Fruit fly (Drosophila melanogaster) whole organism, embryonic: ENCODE measurements around the gene CG44000.

Source experiments
- Adf1 ChIP-seq: fragments of 200-800 bp; sonication (Bioruptor generic); IDR thresholded peaks from 2 replicates; pipeline ENCODE4 v1.3.6; 2022; ENCODE audit warnings: missing biosample characterization, missing genetic modification characterization
- B-H2 ChIP-seq: fragments of 200-800 bp; sonication (Bioruptor generic); optimal IDR thresholded peaks from 2 replicates; lab custom pipeline; 2018; ENCODE audit warnings: missing biosample characterization, mild to moderate bottlenecking, missing genetic modification characterization
- CG10462 ChIP-seq: fragments of 200-800 bp; sonication (Bioruptor generic); optimal IDR thresholded peaks from 2 replicates; lab custom pipeline; 2016; ENCODE audit warnings: missing biosample characterization, missing genetic modification characterization
- CG12299 ChIP-seq: fragments of 200-800 bp; sonication (Bioruptor generic); optimal IDR thresholded peaks from 2 replicates; lab custom pipeline; 2018; ENCODE audit warnings: missing biosample characterization, mild to moderate bottlenecking, missing genetic modification characterization
- CG14050 ChIP-seq: fragments of 200-800 bp; sonication (Bioruptor generic); IDR thresholded peaks from 3 replicates; pipeline ENCODE4 v1.3.6; 2022; ENCODE audit warnings: missing biosample characterization, missing genetic modification characterization
- CG15011 ChIP-seq: fragments of 200-800 bp; sonication (Bioruptor generic); optimal IDR thresholded peaks from 3 replicates; lab custom pipeline; 2018; ENCODE audit warnings: missing biosample characterization, mild to moderate bottlenecking, missing genetic modification characterization
- CG15514 ChIP-seq: fragments of 200-800 bp; sonication (Bioruptor generic); optimal IDR thresholded peaks from 3 replicates; lab custom pipeline; 2017; ENCODE audit warnings: missing biosample characterization, missing genetic modification characterization, mild to moderate bottlenecking, moderate library complexity, missing genetic modification reagents
- CG15696 ChIP-seq: fragments of 200-800 bp; sonication (Bioruptor generic); optimal IDR thresholded peaks from 2 replicates; lab custom pipeline; 2019; ENCODE audit warnings: missing biosample characterization, mild to moderate bottlenecking, missing genetic modification characterization, moderate library complexity
- CG1647 ChIP-seq: fragments of 200-800 bp; sonication (Bioruptor generic); optimal IDR thresholded peaks from 3 replicates; lab custom pipeline; 2016; ENCODE audit warnings: missing biosample characterization, missing genetic modification characterization
- CG1792 ChIP-seq: fragments of 200-800 bp; sonication (Bioruptor generic); optimal IDR thresholded peaks from 2 replicates; lab custom pipeline; 2016; ENCODE audit warnings: missing biosample characterization, missing genetic modification characterization
- CG2199 ChIP-seq: fragments of 200-800 bp; sonication (Bioruptor generic); IDR thresholded peaks from 3 replicates; pipeline ENCODE4 v1.3.6; 2022; ENCODE audit warnings: missing biosample characterization, missing genetic modification characterization
- CG2875 ChIP-seq: fragments of 200-800 bp; sonication (Bioruptor generic); optimal IDR thresholded peaks from 2 replicates; lab custom pipeline; 2017; ENCODE audit warnings: missing biosample characterization, mild to moderate bottlenecking, missing genetic modification characterization, missing genetic modification reagents
- CG30431 ChIP-seq: fragments of 200-800 bp; sonication (Bioruptor generic); optimal IDR thresholded peaks from 2 replicates; lab custom pipeline; 2017; ENCODE audit warnings: missing biosample characterization, missing genetic modification characterization
- CG32532 ChIP-seq: fragments of 200-800 bp; sonication (Bioruptor generic); IDR thresholded peaks from 2 replicates; pipeline ENCODE4 v1.3.6; 2022; ENCODE audit warnings: missing biosample characterization, missing genetic modification characterization
- CG34224 ChIP-seq: fragments of 200-800 bp; sonication (Bioruptor generic); IDR thresholded peaks from 3 replicates; pipeline ENCODE4 v1.3.6; 2022; ENCODE audit warnings: missing biosample characterization, missing genetic modification characterization; ENCODE audit not compliant: partially characterized antibody
- CG6689 ChIP-seq: fragments of 200-800 bp; sonication (Bioruptor generic); IDR thresholded peaks from 2 replicates; pipeline ENCODE4 v1.3.6; 2022; ENCODE audit warnings: missing biosample characterization, missing genetic modification characterization
- CG7928 ChIP-seq: fragments of 200-800 bp; sonication (Bioruptor generic); optimal IDR thresholded peaks from 2 replicates; lab custom pipeline; 2017; ENCODE audit warnings: missing biosample characterization, mild to moderate bottlenecking, missing genetic modification characterization
- CG8478 ChIP-seq: fragments of >200 bp; optimal IDR thresholded peaks from 2 replicates; lab custom pipeline; 2018
- CG9727 ChIP-seq: fragments of 200-800 bp; sonication (Bioruptor generic); optimal IDR thresholded peaks from 3 replicates; lab custom pipeline; 2017; ENCODE audit warnings: missing biosample characterization, mild to moderate bottlenecking, missing genetic modification characterization
- CG9797 ChIP-seq: fragments of 200-800 bp; sonication (Bioruptor generic); optimal IDR thresholded peaks from 3 replicates; lab custom pipeline; 2018; ENCODE audit warnings: missing biosample characterization, mild to moderate bottlenecking, missing genetic modification characterization
- CHES-1-like ChIP-seq: fragments of 200-800 bp; sonication (Bioruptor generic); optimal IDR thresholded peaks from 2 replicates; lab custom pipeline; 2016; ENCODE audit warnings: missing biosample characterization, missing genetic modification characterization
- Dbx ChIP-seq: fragments of 200-800 bp; sonication (Bioruptor generic); IDR thresholded peaks from 3 replicates; pipeline ENCODE4 v1.3.6; 2022; ENCODE audit warnings: missing biosample characterization, missing genetic modification characterization
- Meics ChIP-seq: fragments of 200-800 bp; sonication (Bioruptor generic); optimal IDR thresholded peaks from 2 replicates; lab custom pipeline; 2017; ENCODE audit warnings: missing biosample characterization, mild to moderate bottlenecking, missing genetic modification characterization
- Mrtf ChIP-seq: fragments of 200-800 bp; sonication (Bioruptor generic); IDR thresholded peaks from 3 replicates; pipeline ENCODE4 v1.3.6; 2022; ENCODE audit warnings: missing biosample characterization, missing genetic modification characterization
- Nf-YA ChIP-seq: fragments of 200-800 bp; sonication (Bioruptor generic); IDR thresholded peaks from 2 replicates; pipeline ENCODE4 v1.3.6; 2022; ENCODE audit warnings: missing biosample characterization, missing genetic modification characterization
- Sry-β ChIP-seq: fragments of 200-800 bp; sonication (Bioruptor generic); optimal IDR thresholded peaks from 2 replicates; lab custom pipeline; 2018; ENCODE audit warnings: missing biosample characterization, mild to moderate bottlenecking, missing genetic modification characterization, moderate library complexity
- YL-1 ChIP-seq: fragments of 200-800 bp; sonication (Bioruptor generic); optimal IDR thresholded peaks from 3 replicates; lab custom pipeline; 2017; ENCODE audit warnings: missing biosample characterization, mild to moderate bottlenecking, missing genetic modification characterization
- bab2 ChIP-seq: fragments of 200-800 bp; sonication (Bioruptor generic); optimal IDR thresholded peaks from 2 replicates; lab custom pipeline; 2016; ENCODE audit warnings: missing biosample characterization, missing genetic modification characterization
- bigmax ChIP-seq: fragments of 200-800 bp; sonication (Bioruptor generic); optimal IDR thresholded peaks from 2 replicates; lab custom pipeline; 2018; ENCODE audit warnings: missing biosample characterization, mild to moderate bottlenecking, missing genetic modification characterization
- chinmo ChIP-seq: fragments of 200-800 bp; sonication (Bioruptor generic); IDR thresholded peaks from 4 replicates; pipeline ENCODE4 v1.3.6; 2022; ENCODE audit warnings: missing biosample characterization, missing genetic modification characterization; ENCODE audit not compliant: partially characterized antibody
- croc ChIP-seq: fragments of 200-800 bp; sonication (Bioruptor generic); conservative IDR thresholded peaks from 3 replicates; pipeline ENCODE4 v1.3.6; 2022; ENCODE audit warnings: missing biosample characterization, missing genetic modification characterization
- dm ChIP-seq: fragments of 200-800 bp; sonication (Bioruptor generic); optimal IDR thresholded peaks from 3 replicates; lab custom pipeline; 2016; ENCODE audit warnings: missing biosample characterization, missing genetic modification characterization
- fd3F ChIP-seq: fragments of 200-800 bp; sonication (Bioruptor generic); optimal IDR thresholded peaks from 2 replicates; lab custom pipeline; 2018; ENCODE audit warnings: missing biosample characterization, mild to moderate bottlenecking, missing genetic modification characterization, moderate library complexity
- gce ChIP-seq: fragments of 200-800 bp; sonication (Bioruptor generic); IDR thresholded peaks from 3 replicates; pipeline ENCODE4 v1.3.6; 2022; ENCODE audit warnings: missing biosample characterization, missing genetic modification characterization
- gsb ChIP-seq: fragments of 200-800 bp; sonication (Bioruptor generic); IDR thresholded peaks from 2 replicates; pipeline ENCODE4 v1.3.6; 2022; ENCODE audit warnings: missing biosample characterization, missing genetic modification characterization
- hbn ChIP-seq: fragments of 200-800 bp; sonication (Bioruptor generic); IDR thresholded peaks from 2 replicates; pipeline ENCODE4 v1.3.6; 2022; ENCODE audit warnings: missing biosample characterization, missing genetic modification characterization; ENCODE audit not compliant: partially characterized antibody
- kni ChIP-seq: fragments of 200-800 bp; sonication (Bioruptor generic); optimal IDR thresholded peaks from 3 replicates; lab custom pipeline; 2017; ENCODE audit warnings: mild to moderate bottlenecking, missing biosample characterization, missing genetic modification reagents, missing genetic modification characterization
- knrl ChIP-seq: fragments of 200-800 bp; sonication (Bioruptor generic); IDR thresholded peaks from 3 replicates; pipeline ENCODE4 v1.3.6; 2022; ENCODE audit warnings: missing biosample characterization, missing genetic modification characterization; ENCODE audit not compliant: partially characterized antibody
- lbe ChIP-seq: fragments of 200-800 bp; sonication (Bioruptor generic); optimal IDR thresholded peaks from 2 replicates; lab custom pipeline; 2016; ENCODE audit warnings: missing biosample characterization, mild to moderate bottlenecking, missing genetic modification characterization
- nau ChIP-seq: fragments of 200-800 bp; sonication (Bioruptor generic); optimal IDR thresholded peaks from 3 replicates; lab custom pipeline; 2017; ENCODE audit warnings: missing biosample characterization, mild to moderate bottlenecking, missing genetic modification characterization, missing genetic modification reagents
- odd ChIP-seq: fragments of 200-800 bp; sonication (Bioruptor generic); optimal IDR thresholded peaks from 2 replicates; lab custom pipeline; 2017; ENCODE audit warnings: missing biosample characterization, mild to moderate bottlenecking, missing genetic modification characterization
- sd ChIP-seq: fragments of 200-800 bp; sonication (Bioruptor generic); optimal IDR thresholded peaks from 3 replicates; lab custom pipeline; 2018; ENCODE audit warnings: missing biosample characterization, mild to moderate bottlenecking, missing genetic modification characterization, moderate library complexity
- sim ChIP-seq: fragments of 200-800 bp; sonication (Bioruptor generic); IDR thresholded peaks from 2 replicates; pipeline ENCODE4 v1.3.6; 2022; ENCODE audit warnings: missing biosample characterization, missing genetic modification characterization
- tap ChIP-seq: fragments of 200-800 bp; optimal IDR thresholded peaks from 3 replicates; lab custom pipeline; 2019; ENCODE audit warnings: missing biosample characterization, mild to moderate bottlenecking, missing genetic modification characterization, moderate library complexity
- trh ChIP-seq: fragments of 200-800 bp; sonication (Bioruptor generic); optimal IDR thresholded peaks from 2 replicates; lab custom pipeline; 2016; ENCODE audit warnings: missing biosample characterization, missing genetic modification characterization
- vvl ChIP-seq: fragments of 200-800 bp; sonication (Bioruptor generic); IDR thresholded peaks from 2 replicates; pipeline ENCODE4 v1.3.6; 2022; ENCODE audit warnings: missing biosample characterization, missing genetic modification characterization
- yki ChIP-seq: fragments of >200 bp; optimal IDR thresholded peaks from 3 replicates; lab custom pipeline; 2018
- zf30C ChIP-seq: fragments of 200-800 bp; sonication (Bioruptor generic); optimal IDR thresholded peaks from 3 replicates; lab custom pipeline; 2018; ENCODE audit warnings: missing biosample characterization, mild to moderate bottlenecking, missing genetic modification characterization

Gene CG44000

dm6 chr2L:5070797-5071579 lies 27.9 kb downstream of the CG44000 start, which contains the start of gene RpL37A (continued):
- TF ChIP-seq Sry-β (GFP tag; lab: Kevin White, UChicago): peak; percentile 49
- TF ChIP-seq CHES-1-like: peak; percentile 76
- peak; percentile 87 for TF ChIP-seq nau
- TF ChIP-seq CG30431 (GFP tag; lab: Kevin White, UChicago): peak; percentile 63
- peak; percentile 28 for TF ChIP-seq zf30C (GFP tag; lab: Kevin White, UChicago)
- TF ChIP-seq hbn (GFP tag; lab: Robert Waterston, UW): peak; percentile 31; the same call in 1 of the 2 replicates
- peak; percentile 91 for TF ChIP-seq CG9727 (GFP tag; lab: Kevin White, UChicago)
- peak; percentile 90 for TF ChIP-seq vvl (GFP tag; lab: Robert Waterston, UW)
- TF ChIP-seq trh (GFP tag; lab: Kevin White, UChicago): peak; percentile 49
- peak; percentile 64 for TF ChIP-seq CG7928 (GFP tag; lab: Kevin White, UChicago)
- peak; percentile 1 for TF ChIP-seq CG10462
- TF ChIP-seq sim (GFP tag; lab: Robert Waterston, UW): peak; percentile 55
- TF ChIP-seq YL-1 (GFP tag; lab: Kevin White, UChicago): peak; percentile 97
- peak; percentile 23 for TF ChIP-seq bab2
- TF ChIP-seq croc (GFP tag; lab: Robert Waterston, UW): no peak
- TF ChIP-seq sd (tag; lab: Kevin White, UChicago): no peak
- peak; percentile 74 for TF ChIP-seq CG12299 (tag; lab: Kevin White, UChicago)
- peak; percentile 94 for TF ChIP-seq dm (GFP tag; lab: Kevin White, UChicago)
- peak; percentile 84 for TF ChIP-seq CG32532 (GFP tag; lab: Robert Waterston, UW)
- peak; percentile 89 for TF ChIP-seq CG2199 (GFP tag; lab: Robert Waterston, UW)
- peak; percentile 71 for TF ChIP-seq CG1647 (GFP tag; lab: Kevin White, UChicago)
- TF ChIP-seq B-H2 (GFP tag; lab: Kevin White, UChicago): peak; percentile 86
- TF ChIP-seq Nf-YA (GFP tag; lab: Robert Waterston, UW): peak; percentile 60
- TF ChIP-seq knrl: peak; percentile 24; the same call in 1 of the 3 replicates
- peak; percentile 85 for TF ChIP-seq CG2875 (GFP tag; lab: Kevin White, UChicago)
- TF ChIP-seq tap (tag; lab: Kevin White, UChicago): peak; percentile 66
- peak; percentile 84 for TF ChIP-seq odd (GFP tag; lab: Kevin White, UChicago)
- peak; percentile 86 for TF ChIP-seq Dbx (GFP tag; lab: Robert Waterston, UW)
- peak; percentile 30; the same call in 1 of the 3 replicates for TF ChIP-seq Mrtf (GFP tag; lab: Robert Waterston, UW)
- peak; percentile 78; the same call in 2 of the 3 replicates for TF ChIP-seq gce (GFP tag; lab: Robert Waterston, UW)
- TF ChIP-seq CG14050 (GFP tag; lab: Robert Waterston, UW): peak; percentile 69; the same call in 2 of the 3 replicates
- TF ChIP-seq CG34224 (GFP tag; lab: Robert Waterston, UW): 0 out of 3 replicates have a peak, but pooled peaks have one; percentile 20
- TF ChIP-seq lbe: peak; percentile 39
- TF ChIP-seq CG8478 (lab: Kevin White, UChicago): no peak
- peak; percentile 50 for TF ChIP-seq CG6689 (GFP tag; lab: Robert Waterston, UW)
- TF ChIP-seq Adf1 (GFP tag; lab: Robert Waterston, UW): peak; percentile 47
- peak; percentile 91 for TF ChIP-seq Meics
- TF ChIP-seq gsb (GFP tag; lab: Robert Waterston, UW): peak; percentile 54; the same call in 1 of the 2 replicates
- peak; percentile 55 for TF ChIP-seq fd3F (GFP tag; lab: Kevin White, UChicago)
- peak; percentile 91 for TF ChIP-seq CG15514 (GFP tag; lab: Kevin White, UChicago)
- TF ChIP-seq kni (GFP tag; lab: Kevin White, UChicago): peak; percentile 85
- TF ChIP-seq bigmax: peak; percentile 80
- TF ChIP-seq CG9797 (GFP tag; lab: Kevin White, UChicago): peak; percentile 96
- peak; percentile 70 for TF ChIP-seq CG1792 (GFP tag; lab: Kevin White, UChicago)
- peak; percentile 28 for TF ChIP-seq CG15696 (tag; lab: Kevin White, UChicago)
- TF ChIP-seq CG15011 (GFP tag; lab: Kevin White, UChicago): peak; percentile 76
- no peak for TF ChIP-seq yki (lab: Kevin White, UChicago)
- peak; percentile 65; the same call in 1 of the 4 replicates for TF ChIP-seq chinmo (GFP tag; lab: Robert Waterston, UW)
